Fruit fly (Drosophila melanogaster) whole organism, embryonic: ENCODE measurements around the gene hbt.

Experiments
- Blimp-1 ChIP-seq: fragments of 200-800 bp; sonication (Bioruptor generic); optimal IDR thresholded peaks from 3 replicates; lab custom pipeline; 2018; ENCODE audit warnings: missing biosample characterization, missing genetic modification characterization, mild to moderate bottlenecking, moderate library complexity, missing genetic modification reagents
- CG10431 ChIP-seq: fragments of 200-800 bp; sonication (Bioruptor generic); optimal IDR thresholded peaks from 3 replicates; lab custom pipeline; 2018; ENCODE audit warnings: missing biosample characterization, mild to moderate bottlenecking, missing genetic modification characterization
- CG11560 ChIP-seq: fragments of 200-800 bp; sonication (Bioruptor generic); IDR thresholded peaks from 3 replicates; pipeline ENCODE4 v1.3.6; 2022; ENCODE audit warnings: missing biosample characterization, missing genetic modification characterization
- CG12942 ChIP-seq: fragments of 200-800 bp; sonication (Bioruptor generic); optimal IDR thresholded peaks from 3 replicates; lab custom pipeline; 2016; ENCODE audit warnings: missing biosample characterization, missing genetic modification characterization
- CG14014 ChIP-seq: fragments of 200-800 bp; sonication (Bioruptor generic); IDR thresholded peaks from 2 replicates; pipeline ENCODE4 v1.3.6; 2022; ENCODE audit warnings: missing biosample characterization, missing genetic modification characterization
- CG15514 ChIP-seq: fragments of 200-800 bp; sonication (Bioruptor generic); optimal IDR thresholded peaks from 3 replicates; lab custom pipeline; 2017; ENCODE audit warnings: missing biosample characterization, missing genetic modification characterization, mild to moderate bottlenecking, moderate library complexity, missing genetic modification reagents
- CG16813 ChIP-seq: fragments of 200-800 bp; sonication (Bioruptor generic); IDR thresholded peaks from 3 replicates; pipeline ENCODE4 v1.3.6; 2022; ENCODE audit warnings: missing biosample characterization, missing genetic modification characterization; ENCODE audit not compliant: partially characterized antibody
- CG17802 ChIP-seq: fragments of 200-800 bp; sonication (Bioruptor generic); optimal IDR thresholded peaks from 2 replicates; lab custom pipeline; 2018; ENCODE audit warnings: missing biosample characterization, mild to moderate bottlenecking, missing genetic modification characterization, moderate library complexity
- CG2202 ChIP-seq: fragments of 200-800 bp; sonication (Bioruptor generic); optimal IDR thresholded peaks from 2 replicates; lab custom pipeline; 2018; ENCODE audit warnings: missing biosample characterization, mild to moderate bottlenecking, missing genetic modification characterization
- CG2678 ChIP-seq: fragments of 200-800 bp; sonication (Bioruptor generic); optimal IDR thresholded peaks from 3 replicates; lab custom pipeline; 2019; ENCODE audit warnings: missing biosample characterization, mild to moderate bottlenecking, missing genetic modification characterization, moderate library complexity
- CG2875 ChIP-seq: fragments of 200-800 bp; sonication (Bioruptor generic); optimal IDR thresholded peaks from 2 replicates; lab custom pipeline; 2017; ENCODE audit warnings: missing biosample characterization, mild to moderate bottlenecking, missing genetic modification characterization, missing genetic modification reagents
- CG32767 ChIP-seq: fragments of 200-800 bp; sonication (Bioruptor generic); IDR thresholded peaks from 2 replicates; pipeline ENCODE4 v1.3.6; 2022; ENCODE audit warnings: missing biosample characterization, missing genetic modification characterization
- CG4820 ChIP-seq: fragments of 200-800 bp; sonication (Bioruptor generic); optimal IDR thresholded peaks from 3 replicates; lab custom pipeline; 2016; ENCODE audit warnings: missing biosample characterization, missing genetic modification characterization
- CG6175 ChIP-seq: fragments of 200-800 bp; sonication (Bioruptor generic); IDR thresholded peaks from 3 replicates; pipeline ENCODE4 v1.3.6; 2022; ENCODE audit warnings: missing biosample characterization, missing genetic modification characterization
- CG6254 ChIP-seq: fragments of 200-800 bp; sonication (Bioruptor generic); optimal IDR thresholded peaks from 3 replicates; lab custom pipeline; 2017; ENCODE audit warnings: mild to moderate bottlenecking, missing biosample characterization, missing genetic modification reagents, missing genetic modification characterization
- CG6683 ChIP-seq: fragments of 200-800 bp; sonication (Bioruptor generic); optimal IDR thresholded peaks from 2 replicates; lab custom pipeline; 2017; ENCODE audit warnings: missing biosample characterization, mild to moderate bottlenecking, missing genetic modification characterization, missing genetic modification reagents
- CG7745 ChIP-seq: fragments of 200-800 bp; sonication (Bioruptor generic); optimal IDR thresholded peaks from 2 replicates; lab custom pipeline; 2018; ENCODE audit warnings: missing biosample characterization, mild to moderate bottlenecking, missing genetic modification characterization, moderate library complexity
- CG9609 ChIP-seq: fragments of 200-800 bp; sonication (Bioruptor generic); optimal IDR thresholded peaks from 3 replicates; lab custom pipeline; 2016; ENCODE audit warnings: missing biosample characterization, missing genetic modification characterization
- CkIIα-i1 ChIP-seq: fragments of 200-800 bp; sonication (Bioruptor generic); IDR thresholded peaks from 2 replicates; pipeline ENCODE4 v1.3.6; 2022; ENCODE audit warnings: missing biosample characterization, missing genetic modification characterization
- D ChIP-seq, 2 experiments: fragments of 200-800 bp in 1 of 2; fragments of >200 bp in 1 of 2; sonication (Bioruptor generic) in 1 of 2; optimal IDR thresholded peaks; 2 replicates in 1 of 2; 3 replicates in 1 of 2; lab custom pipeline; 2017; ENCODE audit warnings: mild to moderate bottlenecking in 1 of 2, missing biosample characterization in 1 of 2, missing genetic modification characterization in 1 of 2, missing genetic modification reagents in 1 of 2
- Dip2 ChIP-seq: fragments of 200-800 bp; sonication (Bioruptor generic); IDR thresholded peaks from 2 replicates; pipeline ENCODE4 v1.3.6; 2022; ENCODE audit warnings: missing biosample characterization, missing genetic modification characterization
- Dll ChIP-seq: fragments of 200-800 bp; sonication (Bioruptor generic); IDR thresholded peaks from 4 replicates; pipeline ENCODE4 v1.3.6; 2022; ENCODE audit warnings: missing biosample characterization, missing genetic modification characterization; ENCODE audit not compliant: partially characterized antibody
- Dp ChIP-seq: fragments of 200-800 bp; sonication (Bioruptor generic); optimal IDR thresholded peaks from 2 replicates; lab custom pipeline; 2018; ENCODE audit warnings: missing biosample characterization, mild to moderate bottlenecking, missing genetic modification characterization, moderate library complexity
- Dref ChIP-seq: fragments of 200-800 bp; sonication (Bioruptor generic); IDR thresholded peaks from 2 replicates; pipeline ENCODE4 v1.3.6; 2022; ENCODE audit warnings: missing biosample characterization, missing genetic modification characterization
- E2f1 ChIP-seq: fragments of 200-800 bp; sonication (Bioruptor generic); IDR thresholded peaks from 2 replicates; pipeline ENCODE4 v1.3.6; 2022; ENCODE audit warnings: missing biosample characterization, missing genetic modification characterization
- ERR ChIP-seq: fragments of 200-800 bp; sonication (Bioruptor generic); optimal IDR thresholded peaks from 2 replicates; lab custom pipeline; 2016; ENCODE audit warnings: missing biosample characterization, missing genetic modification characterization
- Hr78 ChIP-seq, 2 experiments: fragments of 200-800 bp in 1 of 2; fragments of >200 bp in 1 of 2; sonication (Bioruptor generic) in 1 of 2; optimal IDR thresholded peaks; 2 replicates each; lab custom pipeline; 2017 to 2019; ENCODE audit warnings: missing biosample characterization in 2 of 2, missing genetic modification characterization in 2 of 2, mild to moderate bottlenecking in 1 of 2, moderate library complexity in 1 of 2
- MBD-R2 ChIP-seq: fragments of 200-800 bp; sonication (Bioruptor generic); IDR thresholded peaks from 2 replicates; pipeline ENCODE4 v1.3.6; 2022; ENCODE audit warnings: missing biosample characterization, missing genetic modification characterization
- Trl ChIP-seq, 3 experiments: fragments of >200 bp in 2 of 3; fragments of 200-800 bp in 1 of 3; sonication (Bioruptor generic) in 1 of 3; optimal IDR thresholded peaks; 2 replicates in 1 of 3; 3 replicates in 2 of 3; lab custom pipeline; 2016 to 2017; ENCODE audit warnings: missing biosample characterization in 1 of 3, missing genetic modification characterization in 1 of 3
- abd-A ChIP-seq: fragments of 200-800 bp; sonication (Bioruptor generic); optimal IDR thresholded peaks from 3 replicates; lab custom pipeline; 2019; ENCODE audit warnings: missing biosample characterization, mild to moderate bottlenecking, missing genetic modification characterization, moderate library complexity
- ara ChIP-seq: fragments of 200-800 bp; sonication (Bioruptor generic); IDR thresholded peaks from 2 replicates; pipeline ENCODE4 v1.3.6; 2022; ENCODE audit warnings: missing biosample characterization, missing genetic modification characterization
- cg ChIP-seq: fragments of 200-800 bp; sonication (Bioruptor generic); optimal IDR thresholded peaks from 3 replicates; lab custom pipeline; 2019; ENCODE audit warnings: missing biosample characterization, mild to moderate bottlenecking, missing genetic modification characterization, moderate library complexity
- chinmo ChIP-seq: fragments of 200-800 bp; sonication (Bioruptor generic); IDR thresholded peaks from 4 replicates; pipeline ENCODE4 v1.3.6; 2022; ENCODE audit warnings: missing biosample characterization, missing genetic modification characterization; ENCODE audit not compliant: partially characterized antibody
- crp ChIP-seq, 2 experiments: fragments of 200-800 bp; sonication (Bioruptor generic); optimal IDR thresholded peaks; 2 replicates in 1 of 2; 3 replicates in 1 of 2; lab custom pipeline; 2017; ENCODE audit warnings: missing biosample characterization in 2 of 2, missing genetic modification characterization in 2 of 2, mild to moderate bottlenecking in 1 of 2, moderate library complexity in 1 of 2
- ems ChIP-seq: fragments of 200-800 bp; sonication (Bioruptor generic); optimal IDR thresholded peaks from 3 replicates; lab custom pipeline; 2016; ENCODE audit warnings: missing biosample characterization, missing genetic modification characterization
- fd102C ChIP-seq: fragments of 200-800 bp; sonication (Bioruptor generic); optimal IDR thresholded peaks from 2 replicates; lab custom pipeline; 2018; ENCODE audit warnings: missing biosample characterization, mild to moderate bottlenecking, missing genetic modification characterization, moderate library complexity
- grau ChIP-seq: fragments of 200-800 bp; optimal IDR thresholded peaks from 3 replicates; lab custom pipeline; 2019; ENCODE audit warnings: missing biosample characterization, mild to moderate bottlenecking, missing genetic modification characterization, moderate library complexity
- kni ChIP-seq: fragments of 200-800 bp; sonication (Bioruptor generic); optimal IDR thresholded peaks from 3 replicates; lab custom pipeline; 2017; ENCODE audit warnings: mild to moderate bottlenecking, missing biosample characterization, missing genetic modification reagents, missing genetic modification characterization
- org-1 ChIP-seq: fragments of 200-800 bp; sonication (Bioruptor generic); optimal IDR thresholded peaks from 2 replicates; lab custom pipeline; 2017; ENCODE audit warnings: missing biosample characterization, missing genetic modification characterization
- pan ChIP-seq, 4 experiments: fragments of >200 bp in 3 of 4; fragments of 200-800 bp in 1 of 4; sonication (Bioruptor generic) in 1 of 4; optimal IDR thresholded peaks in 3 of 4; IDR thresholded peaks in 1 of 4; 2 replicates each; pipeline versions ENCODE4 v1.3.6 to Lab custom; 2017 to 2022; ENCODE audit warnings: missing biosample characterization in 2 of 4, missing genetic modification characterization in 2 of 4, mixed read lengths in 1 of 4
- ranshi ChIP-seq: fragments of 200-800 bp; sonication (Bioruptor generic); IDR thresholded peaks from 2 replicates; pipeline ENCODE4 v1.3.6; 2022; ENCODE audit warnings: missing biosample characterization, missing genetic modification characterization
- seq ChIP-seq: fragments of 200-800 bp; sonication (Bioruptor generic); IDR thresholded peaks from 2 replicates; pipeline ENCODE4 v1.3.6; 2022; ENCODE audit warnings: missing biosample characterization, missing genetic modification characterization
- sisA ChIP-seq: fragments of 200-800 bp; sonication (Bioruptor generic); IDR thresholded peaks from 2 replicates; pipeline ENCODE4 v1.3.6; 2022; ENCODE audit warnings: missing biosample characterization, missing genetic modification characterization
- sna ChIP-seq: fragments of 200-800 bp; sonication (Bioruptor generic); IDR thresholded peaks from 2 replicates; pipeline ENCODE4 v1.3.6; 2022; ENCODE audit warnings: missing biosample characterization, missing genetic modification characterization; ENCODE audit not compliant: partially characterized antibody
- vfl ChIP-seq: fragments of 200-800 bp; sonication (Bioruptor generic); optimal IDR thresholded peaks from 2 replicates; lab custom pipeline; 2016; ENCODE audit warnings: missing biosample characterization, missing genetic modification characterization

Gene hbt

DNA sequence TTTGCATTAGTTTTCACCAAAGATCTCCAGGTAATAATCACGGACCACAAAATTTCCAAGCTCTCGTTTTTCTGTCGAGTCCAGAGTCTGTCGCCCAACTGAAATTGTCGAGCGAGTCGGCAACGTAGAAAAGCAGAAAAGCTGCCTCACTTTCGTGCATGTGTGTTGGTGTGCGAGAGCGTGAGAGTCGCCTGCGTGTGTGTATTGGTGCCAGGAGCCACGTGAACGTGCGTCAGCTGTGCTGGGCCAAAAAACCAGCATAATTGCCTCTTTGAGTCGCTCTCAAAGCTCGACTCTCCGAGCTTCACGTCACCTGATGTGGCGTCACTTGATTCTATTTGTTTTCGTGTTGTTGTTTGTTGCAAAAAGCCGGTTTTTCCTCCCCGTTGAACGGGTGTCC, at the start of gene hbt:
Gene hbt, minus strand, starts transcription at position 101 of the 400 bp plus-strand sequence.
- peak in 1 of 2 experiments; percentile 29 for TF ChIP-seq crp (GFP tag; optimal IDR thresholded peaks at IDR 0.05; lab: Kevin White, UChicago)
- no peak for TF ChIP-seq CG2678
- TF ChIP-seq Trl (optimal IDR thresholded peaks at IDR 0.05; lab: Kevin White, UChicago): peak; percentile 24 to 54
- TF ChIP-seq Trl (GFP tag; optimal IDR thresholded peaks at IDR 0.05; lab: Kevin White, UChicago): no peak
- TF ChIP-seq sna: peak; percentile 26; the same call in 1 of the 2 replicates
- peak; percentile 46 for TF ChIP-seq cg (GFP tag; lab: Kevin White, UChicago)
- peak; percentile 27 for TF ChIP-seq abd-A (tag; lab: Kevin White, UChicago)

DNA sequence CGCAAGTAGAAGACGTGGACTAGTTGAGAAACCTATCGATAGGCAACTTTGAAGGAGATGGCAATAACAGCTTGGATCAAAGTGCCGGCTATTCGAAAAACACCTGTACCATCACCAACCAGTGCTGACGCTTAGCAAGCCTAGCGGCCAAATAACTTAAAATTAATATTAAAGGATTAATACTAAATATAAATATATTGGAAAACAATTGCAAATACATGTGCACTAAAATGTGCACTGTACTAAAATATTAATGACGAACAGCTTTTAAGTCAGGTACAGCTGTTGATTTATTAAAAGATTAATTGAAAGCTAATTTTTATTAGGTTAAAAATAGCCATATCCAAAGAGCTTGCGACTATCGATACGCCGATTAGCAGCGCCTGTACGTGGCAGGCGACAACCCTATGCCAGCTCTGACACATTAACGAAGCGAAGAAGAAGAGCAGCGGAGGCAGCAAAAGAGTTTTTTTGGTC, 47.6 kb upstream of the hbt start, which contains the start of the genes CG9302 and beta'COP:
Gene CG9302, minus strand, starts transcription at position 51 of the 477 bp plus-strand sequence.
Gene beta'COP, plus strand, starts transcription at position 415 of the 477 bp plus-strand sequence.
- peak; percentile 68 for TF ChIP-seq Dref (GFP tag; lab: Robert Waterston, UW)
- TF ChIP-seq vfl (GFP tag; lab: Kevin White, UChicago): peak; percentile 19
- TF ChIP-seq E2f1 (GFP tag; lab: Robert Waterston, UW): no peak
- peak; percentile 16 for TF ChIP-seq CG17802 (tag; lab: Kevin White, UChicago)
- no peak for TF ChIP-seq CG6175
- peak; percentile 76 for TF ChIP-seq Dll (GFP tag; lab: Robert Waterston, UW)
- TF ChIP-seq CG12942: peak; percentile 52
- TF ChIP-seq fd102C (GFP tag; lab: Kevin White, UChicago): no peak
- no peak; the same call in 1 of the 2 replicates for TF ChIP-seq CG14014 (GFP tag; lab: Robert Waterston, UW)
- peak; percentile 66 for TF ChIP-seq MBD-R2
- TF ChIP-seq CG6254 (GFP tag; lab: Kevin White, UChicago): no peak
- peak; percentile 10 for TF ChIP-seq CG2202 (tag; lab: Kevin White, UChicago)
- TF ChIP-seq CG4820 (GFP tag; lab: Kevin White, UChicago): peak; percentile 46
- TF ChIP-seq CG15514 (GFP tag; lab: Kevin White, UChicago): peak; percentile 67
- TF ChIP-seq sisA (GFP tag; lab: Robert Waterston, UW): peak; percentile 58
- TF ChIP-seq ranshi: 0 out of 2 replicates have a peak, but pooled peaks have one; percentile 35
- peak; percentile 81 for TF ChIP-seq grau (tag; lab: Kevin White, UChicago)
- TF ChIP-seq CG32767 (GFP tag; lab: Robert Waterston, UW): 0 out of 2 replicates have a peak, but pooled peaks have one; percentile 39
- TF ChIP-seq CG2875 (GFP tag; lab: Kevin White, UChicago): no peak
- no peak for TF ChIP-seq chinmo
- TF ChIP-seq CG9609 (GFP tag; lab: Kevin White, UChicago): no peak
- TF ChIP-seq Dp: peak; percentile 5
- TF ChIP-seq ems: no peak
- peak; percentile 17 for TF ChIP-seq CG10431 (GFP tag; lab: Kevin White, UChicago)
- peak; percentile 14 for TF ChIP-seq CG6683 (GFP tag; lab: Kevin White, UChicago)
- TF ChIP-seq D (optimal IDR thresholded peaks at IDR 0.05; lab: Kevin White, UChicago): no peak
- TF ChIP-seq D (GFP tag; optimal IDR thresholded peaks at IDR 0.05; lab: Kevin White, UChicago): peak; percentile 32
- TF ChIP-seq kni (GFP tag; lab: Kevin White, UChicago): no peak
- no peak for TF ChIP-seq Dip2
- TF ChIP-seq seq (GFP tag; lab: Robert Waterston, UW): no peak
- no peak for TF ChIP-seq CG7745 (tag; lab: Kevin White, UChicago)
- TF ChIP-seq Hr78 (GFP tag; optimal IDR thresholded peaks at IDR 0.05; lab: Kevin White, UChicago): no peak
- TF ChIP-seq pan (optimal IDR thresholded peaks at IDR 0.05; lab: Kevin White, UChicago): peak in 1 of 2 experiments; percentile 72
- TF ChIP-seq pan (GFP tag; optimal IDR thresholded peaks at IDR 0.05 in 1 of 2, IDR thresholded peaks at IDR 0.05 in 1 of 2): peak; percentile 47 to 72
- TF ChIP-seq ERR (GFP tag; lab: Kevin White, UChicago): no peak
- TF ChIP-seq CkIIα-i1: no peak
- no peak for TF ChIP-seq org-1 (GFP tag; lab: Kevin White, UChicago)
- TF ChIP-seq CG11560 (tag; lab: Robert Waterston, UW): 0 out of 3 replicates have a peak, but pooled peaks have one; percentile 16
- TF ChIP-seq Blimp-1 (GFP tag; lab: Kevin White, UChicago): no peak
- peak; percentile 72 for TF ChIP-seq CG16813 (GFP tag; lab: Robert Waterston, UW)
- TF ChIP-seq ara (GFP tag; lab: Robert Waterston, UW): no peak
